Fruit fly (Drosophila melanogaster) whole organism, embryonic: ENCODE results near the gene Ku80.

ENCODE experiments used
- Ada2b ChIP-seq: fragments of 200-800 bp; sonication (Bioruptor generic); IDR thresholded peaks from 2 replicates; pipeline ENCODE4 v1.3.6; 2022; ENCODE audit warnings: missing biosample characterization, missing genetic modification characterization
- Bdp1 ChIP-seq: fragments of 200-800 bp; sonication (Bioruptor generic); optimal IDR thresholded peaks from 3 replicates; lab custom pipeline; 2016; ENCODE audit warnings: missing biosample characterization, missing genetic modification characterization
- CG10209 ChIP-seq: fragments of 200-800 bp; sonication (Bioruptor generic); optimal IDR thresholded peaks from 3 replicates; lab custom pipeline; 2017; ENCODE audit warnings: missing biosample characterization, mild to moderate bottlenecking, missing genetic modification characterization, missing genetic modification reagents
- CG11560 ChIP-seq: fragments of 200-800 bp; sonication (Bioruptor generic); IDR thresholded peaks from 3 replicates; pipeline ENCODE4 v1.3.6; 2022; ENCODE audit warnings: missing biosample characterization, missing genetic modification characterization
- CG14014 ChIP-seq: fragments of 200-800 bp; sonication (Bioruptor generic); IDR thresholded peaks from 2 replicates; pipeline ENCODE4 v1.3.6; 2022; ENCODE audit warnings: missing biosample characterization, missing genetic modification characterization
- CG14965 ChIP-seq: fragments of 200-800 bp; sonication (Bioruptor generic); optimal IDR thresholded peaks from 2 replicates; lab custom pipeline; 2016; ENCODE audit warnings: missing biosample characterization, missing genetic modification characterization, borderline replicate concordance
- CG15073 ChIP-seq: fragments of 200-800 bp; sonication (Bioruptor generic); optimal IDR thresholded peaks from 2 replicates; lab custom pipeline; 2016; ENCODE audit warnings: missing biosample characterization, missing genetic modification characterization
- CG17186 ChIP-seq: fragments of 200-800 bp; sonication (Bioruptor generic); optimal IDR thresholded peaks from 3 replicates; lab custom pipeline; 2017; ENCODE audit warnings: missing biosample characterization, missing genetic modification reagents, missing genetic modification characterization
- CG17385 ChIP-seq: fragments of 200-800 bp; sonication (Bioruptor generic); optimal IDR thresholded peaks from 3 replicates; lab custom pipeline; 2018; ENCODE audit warnings: missing biosample characterization, mild to moderate bottlenecking, missing genetic modification characterization
- CG17912 ChIP-seq: fragments of 200-800 bp; sonication (Bioruptor generic); optimal IDR thresholded peaks from 2 replicates; lab custom pipeline; 2018; ENCODE audit warnings: missing biosample characterization, mild to moderate bottlenecking, missing genetic modification characterization
- CG3163 ChIP-seq: fragments of 200-800 bp; sonication (Bioruptor generic); optimal IDR thresholded peaks from 3 replicates; lab custom pipeline; 2016; ENCODE audit warnings: missing biosample characterization, missing genetic modification characterization
- CG3407 ChIP-seq: fragments of 200-800 bp; sonication (Bioruptor generic); optimal IDR thresholded peaks from 2 replicates; lab custom pipeline; 2018; ENCODE audit warnings: missing biosample characterization, mild to moderate bottlenecking, missing genetic modification characterization
- CG4854 ChIP-seq: fragments of 200-800 bp; sonication (Bioruptor generic); optimal IDR thresholded peaks from 2 replicates; lab custom pipeline; 2016; ENCODE audit warnings: missing biosample characterization, missing genetic modification characterization, inconsistent platforms
- CG5180 ChIP-seq: fragments of 200-800 bp; sonication (Bioruptor generic); optimal IDR thresholded peaks from 3 replicates; lab custom pipeline; 2017; ENCODE audit warnings: missing biosample characterization, missing genetic modification characterization, mild to moderate bottlenecking, moderate library complexity, missing genetic modification reagents
- CG7963 ChIP-seq: fragments of 200-800 bp; sonication (Bioruptor generic); IDR thresholded peaks from 3 replicates; pipeline ENCODE4 v1.3.6; 2022; ENCODE audit warnings: missing biosample characterization, missing genetic modification characterization; ENCODE audit not compliant: partially characterized antibody
- CG8478 ChIP-seq: fragments of >200 bp; optimal IDR thresholded peaks from 2 replicates; lab custom pipeline; 2018
- CG9876 ChIP-seq: fragments of 200-800 bp; sonication (Bioruptor generic); optimal IDR thresholded peaks from 2 replicates; lab custom pipeline; 2016; ENCODE audit warnings: missing biosample characterization, missing genetic modification characterization
- CoRest ChIP-seq: fragments of 200-800 bp; sonication (Bioruptor generic); optimal IDR thresholded peaks from 3 replicates; lab custom pipeline; 2018; ENCODE audit warnings: missing biosample characterization, mild to moderate bottlenecking, missing genetic modification characterization, moderate library complexity
- D19A ChIP-seq: fragments of 200-800 bp; optimal IDR thresholded peaks from 3 replicates; lab custom pipeline; 2019; ENCODE audit warnings: missing biosample characterization, mild to moderate bottlenecking, missing genetic modification characterization, moderate library complexity
- Doc2 ChIP-seq: fragments of 200-800 bp; sonication (Bioruptor generic); IDR thresholded peaks from 2 replicates; pipeline ENCODE4 v1.3.6; 2022; ENCODE audit warnings: missing biosample characterization, missing genetic modification characterization
- E2f1 ChIP-seq: fragments of 200-800 bp; sonication (Bioruptor generic); IDR thresholded peaks from 2 replicates; pipeline ENCODE4 v1.3.6; 2022; ENCODE audit warnings: missing biosample characterization, missing genetic modification characterization
- ERR ChIP-seq: fragments of 200-800 bp; sonication (Bioruptor generic); optimal IDR thresholded peaks from 2 replicates; lab custom pipeline; 2016; ENCODE audit warnings: missing biosample characterization, missing genetic modification characterization
- HLH54F ChIP-seq: fragments of 200-800 bp; sonication (Bioruptor generic); optimal IDR thresholded peaks from 3 replicates; lab custom pipeline; 2016; ENCODE audit warnings: missing biosample characterization, missing genetic modification characterization
- Hmx ChIP-seq: fragments of 200-800 bp; sonication (Bioruptor generic); optimal IDR thresholded peaks from 2 replicates; lab custom pipeline; 2016; ENCODE audit warnings: missing biosample characterization, missing genetic modification characterization
- Kr ChIP-seq: fragments of 200-800 bp; sonication (Bioruptor generic); optimal IDR thresholded peaks from 2 replicates; lab custom pipeline; 2017; ENCODE audit warnings: missing biosample characterization, mild to moderate bottlenecking, missing genetic modification characterization
- Max ChIP-seq: fragments of 200-800 bp; sonication (Bioruptor generic); optimal IDR thresholded peaks from 2 replicates; lab custom pipeline; 2016; ENCODE audit warnings: missing biosample characterization, mild to moderate bottlenecking, missing genetic modification characterization
- NK7.1 ChIP-seq: fragments of 200-800 bp; sonication (Bioruptor generic); optimal IDR thresholded peaks from 3 replicates; lab custom pipeline; 2016; ENCODE audit warnings: missing biosample characterization, missing genetic modification characterization
- Ptx1 ChIP-seq: fragments of 200-800 bp; sonication (Bioruptor generic); IDR thresholded peaks from 2 replicates; pipeline ENCODE4 v1.3.6; 2022; ENCODE audit warnings: missing biosample characterization, missing genetic modification characterization
- Side ChIP-seq: fragments of 200-800 bp; sonication (Bioruptor generic); optimal IDR thresholded peaks from 2 replicates; lab custom pipeline; 2016; ENCODE audit warnings: missing biosample characterization, missing genetic modification characterization
- Tbp ChIP-seq: fragments of >200 bp; optimal IDR thresholded peaks from 2 replicates; lab custom pipeline; 2018; ENCODE audit warnings: missing biosample characterization, missing genetic modification characterization
- Trl ChIP-seq, 3 experiments: fragments of >200 bp in 2 of 3; fragments of 200-800 bp in 1 of 3; sonication (Bioruptor generic) in 1 of 3; optimal IDR thresholded peaks; 2 replicates in 1 of 3; 3 replicates in 2 of 3; lab custom pipeline; 2016 to 2017; ENCODE audit warnings: missing biosample characterization in 1 of 3, missing genetic modification characterization in 1 of 3
- bowl ChIP-seq: fragments of 200-800 bp; sonication (Bioruptor generic); IDR thresholded peaks from 2 replicates; pipeline ENCODE4 v1.3.6; 2022; ENCODE audit warnings: missing biosample characterization, missing genetic modification characterization
- corto ChIP-seq: fragments of 200-800 bp; sonication (Bioruptor generic); optimal IDR thresholded peaks from 2 replicates; lab custom pipeline; 2016; ENCODE audit warnings: missing biosample characterization, mild to moderate bottlenecking, missing genetic modification characterization, moderate library complexity
- crol ChIP-seq: fragments of 200-800 bp; sonication (Bioruptor generic); IDR thresholded peaks from 2 replicates; pipeline ENCODE4 v1.3.6; 2022; ENCODE audit warnings: missing biosample characterization, missing genetic modification characterization
- da ChIP-seq: fragments of 200-800 bp; sonication (Bioruptor generic); optimal IDR thresholded peaks from 2 replicates; lab custom pipeline; 2016; ENCODE audit warnings: missing biosample characterization, missing genetic modification characterization
- dati ChIP-seq: fragments of 200-800 bp; sonication (Bioruptor generic); IDR thresholded peaks from 2 replicates; pipeline ENCODE4 v1.3.6; 2022; ENCODE audit warnings: missing biosample characterization, missing genetic modification characterization
- dmrt11E ChIP-seq: fragments of 200-800 bp; sonication (Bioruptor generic); optimal IDR thresholded peaks from 3 replicates; lab custom pipeline; 2018; ENCODE audit warnings: missing biosample characterization, mild to moderate bottlenecking, missing genetic modification characterization, moderate library complexity
- hbn ChIP-seq: fragments of 200-800 bp; sonication (Bioruptor generic); IDR thresholded peaks from 2 replicates; pipeline ENCODE4 v1.3.6; 2022; ENCODE audit warnings: missing biosample characterization, missing genetic modification characterization; ENCODE audit not compliant: partially characterized antibody
- her ChIP-seq: fragments of 200-800 bp; sonication (Bioruptor generic); optimal IDR thresholded peaks from 2 replicates; lab custom pipeline; 2016; ENCODE audit warnings: missing biosample characterization, missing genetic modification characterization
- jumu ChIP-seq: fragments of 200-800 bp; sonication (Bioruptor generic); optimal IDR thresholded peaks from 3 replicates; lab custom pipeline; 2016; ENCODE audit warnings: missing biosample characterization, missing genetic modification characterization
- kni ChIP-seq: fragments of 200-800 bp; sonication (Bioruptor generic); optimal IDR thresholded peaks from 3 replicates; lab custom pipeline; 2017; ENCODE audit warnings: mild to moderate bottlenecking, missing biosample characterization, missing genetic modification reagents, missing genetic modification characterization
- lbe ChIP-seq: fragments of 200-800 bp; sonication (Bioruptor generic); optimal IDR thresholded peaks from 2 replicates; lab custom pipeline; 2016; ENCODE audit warnings: missing biosample characterization, mild to moderate bottlenecking, missing genetic modification characterization
- lilli ChIP-seq: fragments of 200-800 bp; sonication (Bioruptor generic); optimal IDR thresholded peaks from 3 replicates; lab custom pipeline; 2016; ENCODE audit warnings: missing biosample characterization, missing genetic modification characterization
- mirr ChIP-seq: fragments of 200-800 bp; sonication (Bioruptor generic); optimal IDR thresholded peaks from 3 replicates; lab custom pipeline; 2018; ENCODE audit warnings: missing biosample characterization, mild to moderate bottlenecking, missing genetic modification characterization
- otp ChIP-seq: fragments of 200-800 bp; sonication (Bioruptor generic); IDR thresholded peaks from 3 replicates; pipeline ENCODE4, ENCODE4 v1.3.6; 2022; ENCODE audit warnings: missing biosample characterization, missing genetic modification characterization
- pb ChIP-seq: fragments of 200-800 bp; sonication (Bioruptor generic); optimal IDR thresholded peaks from 3 replicates; lab custom pipeline; 2016; ENCODE audit warnings: missing biosample characterization, missing genetic modification characterization
- psq ChIP-seq: fragments of 200-800 bp; sonication (Bioruptor generic); optimal IDR thresholded peaks from 2 replicates; lab custom pipeline; 2017; ENCODE audit warnings: missing biosample characterization, missing genetic modification characterization
- sd ChIP-seq: fragments of 200-800 bp; sonication (Bioruptor generic); optimal IDR thresholded peaks from 3 replicates; lab custom pipeline; 2018; ENCODE audit warnings: missing biosample characterization, mild to moderate bottlenecking, missing genetic modification characterization, moderate library complexity
- tap ChIP-seq: fragments of 200-800 bp; optimal IDR thresholded peaks from 3 replicates; lab custom pipeline; 2019; ENCODE audit warnings: missing biosample characterization, mild to moderate bottlenecking, missing genetic modification characterization, moderate library complexity
- unpg ChIP-seq: fragments of 200-800 bp; sonication (Bioruptor generic); optimal IDR thresholded peaks from 3 replicates; lab custom pipeline; 2018; ENCODE audit warnings: missing biosample characterization, mild to moderate bottlenecking, missing genetic modification characterization, moderate library complexity

Ku80 gene

dm6 chr2L:15745036-15745854, 25.7 kb downstream of the Ku80 start (continued):
- TF ChIP-seq Max (GFP tag; lab: Kevin White, UChicago): no peak
- peak; percentile 94 for TF ChIP-seq CG3163 (GFP tag; lab: Kevin White, UChicago)
- no peak for TF ChIP-seq dati (GFP tag; lab: Robert Waterston, UW)
- peak; percentile 71 for TF ChIP-seq psq (GFP tag; lab: Kevin White, UChicago)
- TF ChIP-seq CG10209 (GFP tag; lab: Kevin White, UChicago): no peak
- no peak for TF ChIP-seq CG8478 (lab: Kevin White, UChicago)
- TF ChIP-seq tap (tag; lab: Kevin White, UChicago): no peak
- TF ChIP-seq CG7963: no peak
- no peak for TF ChIP-seq dmrt11E (tag; lab: Kevin White, UChicago)
- TF ChIP-seq Ada2b (GFP tag; lab: Robert Waterston, UW): no peak
- TF ChIP-seq kni (GFP tag; lab: Kevin White, UChicago): peak; percentile 65
- TF ChIP-seq Doc2 (GFP tag; lab: Robert Waterston, UW): no peak
- TF ChIP-seq hbn (GFP tag; lab: Robert Waterston, UW): 0 out of 2 replicates have a peak, but pooled peaks have one; percentile 23
- no peak for TF ChIP-seq CG17912 (GFP tag; lab: Kevin White, UChicago)
- TF ChIP-seq CG4854 (GFP tag; lab: Kevin White, UChicago): no peak
- TF ChIP-seq bowl (GFP tag; lab: Robert Waterston, UW): no peak
- TF ChIP-seq Trl (optimal IDR thresholded peaks at IDR 0.05; lab: Kevin White, UChicago): peak; percentile 82 to 91
- TF ChIP-seq Trl (GFP tag; optimal IDR thresholded peaks at IDR 0.05; lab: Kevin White, UChicago): no peak
- peak; percentile 37 for TF ChIP-seq sd (tag; lab: Kevin White, UChicago)
- no peak for TF ChIP-seq pb (GFP tag; lab: Kevin White, UChicago)
- TF ChIP-seq jumu: no peak
- TF ChIP-seq NK7.1 (GFP tag; lab: Kevin White, UChicago): no peak
- TF ChIP-seq CoRest (tag; lab: Kevin White, UChicago): no peak
- no peak for TF ChIP-seq CG11560 (tag; lab: Robert Waterston, UW)
- no peak for TF ChIP-seq E2f1 (GFP tag; lab: Robert Waterston, UW)
- no peak for TF ChIP-seq da (GFP tag; lab: Kevin White, UChicago)
- TF ChIP-seq corto (GFP tag; lab: Kevin White, UChicago): peak; percentile 39
- TF ChIP-seq D19A (tag; lab: Kevin White, UChicago): peak; percentile 90
- TF ChIP-seq CG14965 (GFP tag; lab: Kevin White, UChicago): no peak
- TF ChIP-seq CG15073 (GFP tag; lab: Kevin White, UChicago): no peak
- no peak for TF ChIP-seq mirr (GFP tag; lab: Kevin White, UChicago)
- TF ChIP-seq CG5180: no peak
- no peak for TF ChIP-seq CG9876 (GFP tag; lab: Kevin White, UChicago)
- TF ChIP-seq Side (GFP tag; lab: Kevin White, UChicago): no peak
- no peak for TF ChIP-seq CG17186 (GFP tag; lab: Kevin White, UChicago)
- TF ChIP-seq crol (GFP tag; lab: Robert Waterston, UW): peak; percentile 49
- no peak for TF ChIP-seq lilli (GFP tag; lab: Kevin White, UChicago)
- TF ChIP-seq Tbp (GFP tag; lab: Kevin White, UChicago): no peak
- TF ChIP-seq Kr: no peak
- TF ChIP-seq Bdp1 (GFP tag; lab: Kevin White, UChicago): no peak
- no peak for TF ChIP-seq CG3407 (GFP tag; lab: Kevin White, UChicago)
- TF ChIP-seq lbe (GFP tag; lab: Kevin White, UChicago): peak; percentile 44
- TF ChIP-seq otp: no peak
- TF ChIP-seq HLH54F (GFP tag; lab: Kevin White, UChicago): no peak
- TF ChIP-seq unpg: no peak
- no peak for TF ChIP-seq her (GFP tag; lab: Kevin White, UChicago)
- no peak for TF ChIP-seq Hmx
- TF ChIP-seq Ptx1 (GFP tag; lab: Robert Waterston, UW): no peak
- TF ChIP-seq CG17385 (GFP tag; lab: Kevin White, UChicago): no peak
- no peak for TF ChIP-seq ERR
- no peak for TF ChIP-seq CG14014 (GFP tag; lab: Robert Waterston, UW)
